Fruit fly (Drosophila melanogaster): Measurements from ENCODE around the gene CG16711.
A peak's percentile ranks its signal among the peaks of the same experiment; 100 is the strongest.

Gene CG16711

dm6 chr3L:9692892-9693551, 11.1 kb upstream of the CG16711 start (continued):
- peak; percentile 84 for TF ChIP-seq CG11247 (GFP tag; IDR thresholded peaks at IDR 0.05)
- peak; percentile 97 for TF ChIP-seq CG9609 (GFP tag; optimal IDR thresholded peaks at IDR 0.05)
- peak; percentile 98 for TF ChIP-seq CG17361 (GFP tag; IDR thresholded peaks at IDR 0.05)
- TF ChIP-seq CG18476 (GFP tag; optimal IDR thresholded peaks at IDR 0.05) = peak; percentile 97
- TF ChIP-seq HLH4C (GFP tag; IDR thresholded peaks at IDR 0.05; ENCODE audit: partially characterized antibody) = no peak
- TF ChIP-seq CG6765 (GFP tag; optimal IDR thresholded peaks at IDR 0.05) = peak; percentile 95
- TF ChIP-seq tna (GFP tag; IDR thresholded peaks at IDR 0.05; ENCODE audit: partially characterized antibody) = no peak
- peak; percentile 88 for TF ChIP-seq CG11093 (GFP tag; IDR thresholded peaks at IDR 0.05)
- peak; percentile 95 for TF ChIP-seq Fer1 (GFP tag; optimal IDR thresholded peaks at IDR 0.05)
- TF ChIP-seq CG11723 (GFP tag; optimal IDR thresholded peaks at IDR 0.05) = peak; percentile 95
- TF ChIP-seq Fer2 (tag; optimal IDR thresholded peaks at IDR 0.05) = peak; percentile 88
- peak; percentile 88 for TF ChIP-seq ab (GFP tag; optimal IDR thresholded peaks at IDR 0.05)
- peak; percentile 77 for TF ChIP-seq CG4617 (GFP tag; optimal IDR thresholded peaks at IDR 0.05; ENCODE audit: borderline replicate concordance)
- TF ChIP-seq CG3838 (GFP tag; optimal IDR thresholded peaks at IDR 0.05) = peak; percentile 87
- TF ChIP-seq CG7928 (GFP tag; optimal IDR thresholded peaks at IDR 0.05) = peak; percentile 74
- peak; percentile 82 for TF ChIP-seq CG13123 (GFP tag; optimal IDR thresholded peaks at IDR 0.05)
- TF ChIP-seq CG10959 (GFP tag; IDR thresholded peaks at IDR 0.05) = peak; percentile 74; the same call in 1 of the 2 replicates
- TF ChIP-seq Dp (GFP tag; optimal IDR thresholded peaks at IDR 0.05) = no peak
- peak; percentile 81 for TF ChIP-seq CG31224 (GFP tag; IDR thresholded peaks at IDR 0.05)
- TF ChIP-seq CG8290 (GFP tag; optimal IDR thresholded peaks at IDR 0.05) = peak; percentile 95
- TF ChIP-seq CG8290 (tag; optimal IDR thresholded peaks at IDR 0.05) = peak; percentile 58 to 88
- no peak for TF ChIP-seq CG8478 (optimal IDR thresholded peaks at IDR 0.05)
- TF ChIP-seq CG14014 (GFP tag; IDR thresholded peaks at IDR 0.05) = peak; percentile 86
- TF ChIP-seq CG1233 (GFP tag; optimal IDR thresholded peaks at IDR 0.05) = peak; percentile 96
- TF ChIP-seq sr (GFP tag; IDR thresholded peaks at IDR 0.05) = peak; percentile 56; the same call in 1 of the 3 replicates
- TF ChIP-seq slbo (GFP tag; IDR thresholded peaks at IDR 0.05) = peak; percentile 89
- peak; percentile 96 for TF ChIP-seq ems (GFP tag; optimal IDR thresholded peaks at IDR 0.05)
- peak; percentile 78 for TF ChIP-seq CG11560 (tag; IDR thresholded peaks at IDR 0.05)
- TF ChIP-seq CG12219 (GFP tag; optimal IDR thresholded peaks at IDR 0.05) = peak; percentile 88
- peak; percentile 97 for TF ChIP-seq shn (GFP tag; optimal IDR thresholded peaks at IDR 0.05)
- TF ChIP-seq Med (GFP tag) = peak; percentile 99
- TF ChIP-seq NfI (GFP tag; optimal IDR thresholded peaks at IDR 0.05) = peak; percentile 94
- TF ChIP-seq gt (GFP tag; IDR thresholded peaks at IDR 0.05) = peak; percentile 75
- TF ChIP-seq CG6254 (GFP tag; optimal IDR thresholded peaks at IDR 0.05) = peak; percentile 83
- peak; percentile 98 for TF ChIP-seq Atf-2 (GFP tag; optimal IDR thresholded peaks at IDR 0.05)
- TF ChIP-seq fu2 (GFP tag; optimal IDR thresholded peaks at IDR 0.05) = peak; percentile 97
- TF ChIP-seq Ssrp (tag; optimal IDR thresholded peaks at IDR 0.05) = peak; percentile 96
- no peak for TF ChIP-seq Doc3 (GFP tag; IDR thresholded peaks at IDR 0.05; ENCODE audit: partially characterized antibody)
- TF ChIP-seq CG15696 (tag; optimal IDR thresholded peaks at IDR 0.05) = peak; percentile 78
- no peak; the same call in 1 of the 2 replicates for TF ChIP-seq unc-4 (GFP tag; IDR thresholded peaks at IDR 0.05; ENCODE audit: partially characterized antibody)
- peak; percentile 96 for TF ChIP-seq chn (GFP tag; optimal IDR thresholded peaks at IDR 0.05)
- peak; percentile 74 for TF ChIP-seq CG17186 (GFP tag; optimal IDR thresholded peaks at IDR 0.05)
- TF ChIP-seq CG33213 (GFP tag; optimal IDR thresholded peaks at IDR 0.05) = peak; percentile 88
- TF ChIP-seq Blimp-1 (GFP tag; optimal IDR thresholded peaks at IDR 0.05) = peak; percentile 86
- peak; percentile 85 for TF ChIP-seq Aef1 (GFP tag; IDR thresholded peaks at IDR 0.05)
- peak; percentile 82 for TF ChIP-seq CG7987 (GFP tag; optimal IDR thresholded peaks at IDR 0.05)
- TF ChIP-seq bsh (GFP tag; optimal IDR thresholded peaks at IDR 0.05) = peak; percentile 86 to 90
- peak; percentile 97 for TF ChIP-seq CG10209 (GFP tag; optimal IDR thresholded peaks at IDR 0.05)
- TF ChIP-seq PHDP (tag; optimal IDR thresholded peaks at IDR 0.05) = peak; percentile 93
- peak; percentile 86 for TF ChIP-seq ranshi (GFP tag; IDR thresholded peaks at IDR 0.05)

All from whole organism, embryonic.